Fruit fly (Drosophila melanogaster) whole organism, embryonic: Measurements from ENCODE around the gene p24-2.

Source experiments
- ATbp ChIP-seq: fragments of 200-800 bp; sonication (Bioruptor generic); optimal IDR thresholded peaks from 2 replicates; lab custom pipeline; 2017; ENCODE audit warnings: missing biosample characterization, mild to moderate bottlenecking, missing genetic modification characterization, missing genetic modification reagents
- B-H1 ChIP-seq: fragments of 200-800 bp; sonication (Bioruptor generic); IDR thresholded peaks from 3 replicates; pipeline ENCODE4 v1.3.6; 2022; ENCODE audit warnings: missing biosample characterization, missing genetic modification characterization
- BEAF-32 ChIP-seq: fragments of 200-800 bp; sonication (Bioruptor generic); optimal IDR thresholded peaks from 3 replicates; lab custom pipeline; 2017; ENCODE audit warnings: missing biosample characterization, missing genetic modification characterization, mild to moderate bottlenecking, moderate library complexity, missing genetic modification reagents
- Bgb ChIP-seq: fragments of 200-800 bp; sonication (Bioruptor generic); IDR thresholded peaks from 2 replicates; pipeline ENCODE4 v1.3.6; 2022; ENCODE audit warnings: missing biosample characterization, missing genetic modification characterization; ENCODE audit not compliant: partially characterized antibody
- CG10543 ChIP-seq: fragments of 200-800 bp; sonication (Bioruptor generic); optimal IDR thresholded peaks from 3 replicates; lab custom pipeline; 2017; ENCODE audit warnings: missing biosample characterization, mild to moderate bottlenecking, missing genetic modification characterization, moderate library complexity
- CG11398 ChIP-seq: fragments of 200-800 bp; sonication (Bioruptor generic); optimal IDR thresholded peaks from 2 replicates; lab custom pipeline; 2016; ENCODE audit warnings: missing biosample characterization, missing genetic modification characterization
- CG11560 ChIP-seq: fragments of 200-800 bp; sonication (Bioruptor generic); IDR thresholded peaks from 3 replicates; pipeline ENCODE4 v1.3.6; 2022; ENCODE audit warnings: missing biosample characterization, missing genetic modification characterization
- CG12155 ChIP-seq: fragments of 200-800 bp; sonication (Bioruptor generic); optimal IDR thresholded peaks from 3 replicates; lab custom pipeline; 2016; ENCODE audit warnings: missing biosample characterization, missing genetic modification characterization
- CG1832 ChIP-seq: fragments of 200-800 bp; sonication (Bioruptor generic); optimal IDR thresholded peaks from 2 replicates; lab custom pipeline; 2017; ENCODE audit warnings: missing biosample characterization, mild to moderate bottlenecking, missing genetic modification characterization, inconsistent platforms
- CG2116 ChIP-seq: fragments of 200-800 bp; sonication (Bioruptor generic); optimal IDR thresholded peaks from 3 replicates; lab custom pipeline; 2018; ENCODE audit warnings: missing biosample characterization, mild to moderate bottlenecking, missing genetic modification characterization
- CG2129 ChIP-seq: fragments of 200-800 bp; sonication (Bioruptor generic); IDR thresholded peaks from 2 replicates; pipeline ENCODE4 v1.3.6; 2022; ENCODE audit warnings: missing biosample characterization, missing genetic modification characterization; ENCODE audit not compliant: partially characterized antibody
- CG34376 ChIP-seq: fragments of 200-800 bp; sonication (Bioruptor generic); optimal IDR thresholded peaks from 2 replicates; lab custom pipeline; 2018; ENCODE audit warnings: missing biosample characterization, mild to moderate bottlenecking, missing genetic modification characterization
- CG4730 ChIP-seq: fragments of 200-800 bp; sonication (Bioruptor generic); IDR thresholded peaks from 2 replicates; pipeline ENCODE4 v1.3.6; 2022; ENCODE audit warnings: missing biosample characterization, missing genetic modification characterization
- CG6689 ChIP-seq: fragments of 200-800 bp; sonication (Bioruptor generic); IDR thresholded peaks from 2 replicates; pipeline ENCODE4 v1.3.6; 2022; ENCODE audit warnings: missing biosample characterization, missing genetic modification characterization
- CG8478 ChIP-seq: fragments of >200 bp; optimal IDR thresholded peaks from 2 replicates; lab custom pipeline; 2018
- CG9797 ChIP-seq: fragments of 200-800 bp; sonication (Bioruptor generic); optimal IDR thresholded peaks from 3 replicates; lab custom pipeline; 2018; ENCODE audit warnings: missing biosample characterization, mild to moderate bottlenecking, missing genetic modification characterization
- D19A ChIP-seq: fragments of 200-800 bp; optimal IDR thresholded peaks from 3 replicates; lab custom pipeline; 2019; ENCODE audit warnings: missing biosample characterization, mild to moderate bottlenecking, missing genetic modification characterization, moderate library complexity
- Ets97D ChIP-seq: fragments of 200-800 bp; sonication (Bioruptor generic); optimal IDR thresholded peaks from 3 replicates; lab custom pipeline; 2016; ENCODE audit warnings: missing biosample characterization, missing genetic modification characterization
- HLH4C ChIP-seq: fragments of 200-800 bp; sonication (Bioruptor generic); IDR thresholded peaks from 3 replicates; pipeline ENCODE4 v1.3.6; 2022; ENCODE audit warnings: missing biosample characterization, missing genetic modification characterization; ENCODE audit not compliant: partially characterized antibody
- HmgZ ChIP-seq: fragments of 200-800 bp; sonication (Bioruptor generic); optimal IDR thresholded peaks from 2 replicates; lab custom pipeline; 2018; ENCODE audit warnings: missing biosample characterization, mild to moderate bottlenecking, missing genetic modification characterization
- Kr ChIP-seq: fragments of 200-800 bp; sonication (Bioruptor generic); optimal IDR thresholded peaks from 2 replicates; lab custom pipeline; 2017; ENCODE audit warnings: missing biosample characterization, mild to moderate bottlenecking, missing genetic modification characterization
- MBD-R2 ChIP-seq: fragments of 200-800 bp; sonication (Bioruptor generic); IDR thresholded peaks from 2 replicates; pipeline ENCODE4 v1.3.6; 2022; ENCODE audit warnings: missing biosample characterization, missing genetic modification characterization
- MESR4 ChIP-seq: fragments of 200-800 bp; sonication (Bioruptor generic); optimal IDR thresholded peaks from 2 replicates; lab custom pipeline; 2018; ENCODE audit warnings: missing biosample characterization, mild to moderate bottlenecking, missing genetic modification characterization, moderate library complexity
- NK7.1 ChIP-seq: fragments of 200-800 bp; sonication (Bioruptor generic); optimal IDR thresholded peaks from 3 replicates; lab custom pipeline; 2016; ENCODE audit warnings: missing biosample characterization, missing genetic modification characterization
- Nf-YA ChIP-seq: fragments of 200-800 bp; sonication (Bioruptor generic); IDR thresholded peaks from 2 replicates; pipeline ENCODE4 v1.3.6; 2022; ENCODE audit warnings: missing biosample characterization, missing genetic modification characterization
- Ptx1 ChIP-seq: fragments of 200-800 bp; sonication (Bioruptor generic); IDR thresholded peaks from 2 replicates; pipeline ENCODE4 v1.3.6; 2022; ENCODE audit warnings: missing biosample characterization, missing genetic modification characterization
- Scr ChIP-seq: fragments of 200-800 bp; sonication (Bioruptor generic); IDR thresholded peaks from 2 replicates; pipeline ENCODE4 v1.3.6; 2022; ENCODE audit warnings: missing biosample characterization, missing genetic modification characterization; ENCODE audit not compliant: partially characterized antibody
- Spps ChIP-seq: fragments of 200-800 bp; sonication (Bioruptor generic); optimal IDR thresholded peaks from 2 replicates; lab custom pipeline; 2018; ENCODE audit warnings: missing biosample characterization, mild to moderate bottlenecking, missing genetic modification characterization
- YL-1 ChIP-seq: fragments of 200-800 bp; sonication (Bioruptor generic); optimal IDR thresholded peaks from 3 replicates; lab custom pipeline; 2017; ENCODE audit warnings: missing biosample characterization, mild to moderate bottlenecking, missing genetic modification characterization
- ato ChIP-seq: fragments of 200-800 bp; sonication (Bioruptor generic); IDR thresholded peaks from 2 replicates; pipeline ENCODE4 v1.3.6; 2022; ENCODE audit warnings: missing biosample characterization, missing genetic modification characterization; ENCODE audit not compliant: partially characterized antibody
- bbx ChIP-seq: fragments of 200-800 bp; sonication (Bioruptor generic); IDR thresholded peaks from 2 replicates; pipeline ENCODE4 v1.3.6; 2022; ENCODE audit warnings: missing biosample characterization, missing genetic modification characterization; ENCODE audit not compliant: partially characterized antibody
- chinmo ChIP-seq: fragments of 200-800 bp; sonication (Bioruptor generic); IDR thresholded peaks from 4 replicates; pipeline ENCODE4 v1.3.6; 2022; ENCODE audit warnings: missing biosample characterization, missing genetic modification characterization; ENCODE audit not compliant: partially characterized antibody
- chm ChIP-seq: fragments of 200-800 bp; sonication (Bioruptor generic); IDR thresholded peaks from 2 replicates; pipeline ENCODE4 v1.3.6; 2022; ENCODE audit warnings: missing biosample characterization, missing genetic modification characterization
- her ChIP-seq: fragments of 200-800 bp; sonication (Bioruptor generic); optimal IDR thresholded peaks from 2 replicates; lab custom pipeline; 2016; ENCODE audit warnings: missing biosample characterization, missing genetic modification characterization
- inv ChIP-seq: fragments of 200-800 bp; sonication (Bioruptor generic); IDR thresholded peaks from 2 replicates; pipeline ENCODE4 v1.3.6; 2022; ENCODE audit warnings: missing biosample characterization, missing genetic modification characterization; ENCODE audit not compliant: partially characterized antibody
- jigr1 ChIP-seq: fragments of 200-800 bp; sonication (Bioruptor generic); IDR thresholded peaks from 3 replicates; pipeline ENCODE4 v1.3.6; 2022; ENCODE audit warnings: missing biosample characterization, missing genetic modification characterization
- jumu ChIP-seq: fragments of 200-800 bp; sonication (Bioruptor generic); optimal IDR thresholded peaks from 3 replicates; lab custom pipeline; 2016; ENCODE audit warnings: missing biosample characterization, missing genetic modification characterization
- kni ChIP-seq: fragments of 200-800 bp; sonication (Bioruptor generic); optimal IDR thresholded peaks from 3 replicates; lab custom pipeline; 2017; ENCODE audit warnings: mild to moderate bottlenecking, missing biosample characterization, missing genetic modification reagents, missing genetic modification characterization
- nom ChIP-seq: fragments of 200-800 bp; sonication (Bioruptor generic); optimal IDR thresholded peaks from 2 replicates; lab custom pipeline; 2017; ENCODE audit warnings: missing biosample characterization, missing genetic modification characterization, mild to moderate bottlenecking, moderate library complexity, missing genetic modification reagents
- oc ChIP-seq: fragments of 200-800 bp; sonication (Bioruptor generic); optimal IDR thresholded peaks from 2 replicates; lab custom pipeline; 2018; ENCODE audit warnings: missing biosample characterization, mild to moderate bottlenecking, missing genetic modification characterization, moderate library complexity
- phol ChIP-seq: fragments of 200-800 bp; sonication (Bioruptor generic); optimal IDR thresholded peaks from 3 replicates; lab custom pipeline; 2018; ENCODE audit warnings: missing biosample characterization, mild to moderate bottlenecking, missing genetic modification characterization, moderate library complexity
- pita ChIP-seq: fragments of 200-800 bp; sonication (Bioruptor generic); optimal IDR thresholded peaks from 2 replicates; lab custom pipeline; 2017; ENCODE audit warnings: missing biosample characterization, mild to moderate bottlenecking, missing genetic modification characterization
- ro ChIP-seq: fragments of 200-800 bp; sonication (Bioruptor generic); IDR thresholded peaks from 2 replicates; pipeline ENCODE4 v1.3.6; 2022; ENCODE audit warnings: missing biosample characterization, missing genetic modification characterization
- row ChIP-seq: fragments of 200-800 bp; sonication (Bioruptor generic); IDR thresholded peaks from 3 replicates; pipeline ENCODE4 v1.3.6; 2022; ENCODE audit warnings: missing biosample characterization, missing genetic modification characterization
- sisA ChIP-seq: fragments of 200-800 bp; sonication (Bioruptor generic); IDR thresholded peaks from 2 replicates; pipeline ENCODE4 v1.3.6; 2022; ENCODE audit warnings: missing biosample characterization, missing genetic modification characterization
- unpg ChIP-seq: fragments of 200-800 bp; sonication (Bioruptor generic); optimal IDR thresholded peaks from 3 replicates; lab custom pipeline; 2018; ENCODE audit warnings: missing biosample characterization, mild to moderate bottlenecking, missing genetic modification characterization, moderate library complexity
- vnd ChIP-seq: fragments of 200-800 bp; sonication (Bioruptor generic); IDR thresholded peaks from 3 replicates; pipeline ENCODE4 v1.3.6; 2022; ENCODE audit warnings: missing biosample characterization, missing genetic modification characterization; ENCODE audit not compliant: partially characterized antibody
- zf30C ChIP-seq: fragments of 200-800 bp; sonication (Bioruptor generic); optimal IDR thresholded peaks from 3 replicates; lab custom pipeline; 2018; ENCODE audit warnings: missing biosample characterization, mild to moderate bottlenecking, missing genetic modification characterization

The p24-2 gene

DNA sequence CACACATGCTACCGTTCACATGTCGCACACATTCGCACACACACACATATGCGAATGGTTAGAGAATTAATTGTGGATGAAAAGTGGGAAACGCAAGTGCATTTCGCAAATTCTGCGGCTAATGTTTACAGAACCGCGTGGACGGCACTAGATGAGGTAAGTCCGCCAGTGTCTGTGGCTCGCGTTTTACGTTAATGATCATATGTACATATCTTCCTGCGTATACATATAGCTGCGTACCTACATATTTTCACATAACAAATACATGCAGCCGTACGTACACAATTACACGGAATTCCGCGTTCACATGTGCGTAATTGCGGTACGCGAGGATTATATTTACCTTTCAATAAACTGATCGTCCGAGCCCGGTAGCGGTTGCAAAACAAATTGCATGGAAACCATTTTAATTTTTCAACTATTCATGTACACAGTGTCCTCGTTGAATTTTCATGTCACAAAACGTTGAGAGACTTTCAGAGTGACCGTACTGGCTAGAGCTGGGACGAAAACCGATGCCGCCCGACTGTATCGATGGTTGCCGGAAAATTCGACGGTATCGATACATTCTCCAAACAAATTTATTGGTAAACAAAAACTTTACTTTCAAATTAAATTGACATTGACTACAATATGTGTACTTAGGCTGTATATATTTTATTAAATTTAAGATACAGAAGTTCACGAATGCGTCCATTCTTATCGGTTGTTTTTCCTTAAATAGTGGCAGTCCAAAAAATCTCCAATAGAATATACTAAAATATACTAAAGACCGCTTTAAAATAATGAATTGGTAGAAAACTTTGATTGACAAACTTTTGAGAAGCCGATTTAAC, 32.7 kb upstream of the p24-2 start, which contains the start of gene hyd (continued):
- TF ChIP-seq Ets97D (peak; percentile 51), Spps (tag; lab: Kevin White, UChicago) (no peak), row (peak; percentile 48; the same call in 2 of the 3 replicates), CG11398 (GFP tag; lab: Kevin White, UChicago) (no peak), B-H1 (GFP tag; lab: Robert Waterston, UW) (no peak), inv (GFP tag; lab: Robert Waterston, UW) (peak; percentile 79), CG34376 (peak; percentile 43), Kr (GFP tag; lab: Kevin White, UChicago) (no peak), nom (GFP tag; lab: Kevin White, UChicago) (no peak), unpg (GFP tag; lab: Kevin White, UChicago) (no peak), her (GFP tag; lab: Kevin White, UChicago) (no peak), Nf-YA (GFP tag; lab: Robert Waterston, UW) (peak; percentile 33; the same call in 1 of the 2 replicates), MESR4 (GFP tag; lab: Kevin White, UChicago) (peak; percentile 92), CG9797 (GFP tag; lab: Kevin White, UChicago) (peak; percentile 88), CG6689 (GFP tag; lab: Robert Waterston, UW) (no peak), Bgb (peak; percentile 85), ATbp (no peak), sisA (GFP tag; lab: Robert Waterston, UW) (no peak), jigr1 (GFP tag; lab: Robert Waterston, UW) (no peak), zf30C (GFP tag; lab: Kevin White, UChicago) (no peak), kni (GFP tag; lab: Kevin White, UChicago) (no peak), oc (tag; lab: Kevin White, UChicago) (no peak), CG10543 (GFP tag; lab: Kevin White, UChicago) (no peak), NK7.1 (GFP tag; lab: Kevin White, UChicago) (no peak), MBD-R2 (GFP tag; lab: Robert Waterston, UW) (peak; percentile 54), HmgZ (tag; lab: Kevin White, UChicago) (peak; percentile 28), CG4730 (GFP tag; lab: Robert Waterston, UW) (no peak), HLH4C (peak; percentile 84), chinmo (GFP tag; lab: Robert Waterston, UW) (peak; percentile 72; the same call in 1 of the 4 replicates), Scr (GFP tag; lab: Robert Waterston, UW) (peak; percentile 88), CG1832 (GFP tag; lab: Kevin White, UChicago) (no peak), CG11560 (no peak), phol (tag; lab: Kevin White, UChicago) (peak; percentile 42), CG2129 (peak; percentile 77), bbx (GFP tag; lab: Robert Waterston, UW) (peak; percentile 82), CG12155 (GFP tag; lab: Kevin White, UChicago) (no peak), CG8478 (lab: Kevin White, UChicago) (peak; percentile 84), ato (GFP tag; lab: Robert Waterston, UW) (peak; percentile 73), vnd (GFP tag; lab: Robert Waterston, UW) (peak; percentile 67; the same call in 2 of the 3 replicates), pita (GFP tag; lab: Kevin White, UChicago) (peak; percentile 29), jumu (GFP tag; lab: Kevin White, UChicago) (no peak), Ptx1 (GFP tag; lab: Robert Waterston, UW) (no peak), CG2116 (GFP tag; lab: Kevin White, UChicago) (peak; percentile 80), D19A (tag; lab: Kevin White, UChicago) (no peak), BEAF-32 (GFP tag; lab: Kevin White, UChicago) (peak; percentile 92), chm (GFP tag; lab: Robert Waterston, UW) (no peak), YL-1 (GFP tag; lab: Kevin White, UChicago) (peak; percentile 76), ro (GFP tag; lab: Robert Waterston, UW) (no peak)
